Worm (Caenorhabditis elegans) whole organism, mixed stage, embryonic: ENCODE data around the gene K08B5.2.
A peak's percentile ranks its signal among the peaks of the same experiment; 100 is the strongest.

ENCODE experiments used
- M03D4.4 ChIP-seq: sonication (generic microtip); optimal IDR thresholded peaks from 2 replicates; lab custom pipeline; 2017; ENCODE audit warnings: mild to moderate bottlenecking, missing genetic modification characterization, missing compliant biosample characterization
- bed-3 ChIP-seq: fragments of 200-800 bp; sonication (Bioruptor generic); optimal IDR thresholded peaks from 3 replicates; lab custom pipeline; 2018; ENCODE audit warnings: mild to moderate bottlenecking, missing genetic modification characterization, moderate library complexity, missing compliant biosample characterization
- blmp-1 ChIP-seq: fragments of 150-350 bp; optimal IDR thresholded peaks from 2 replicates; lab custom pipeline; 2014; ENCODE audit warnings: missing biosample characterization, missing genetic modification characterization
- ceh-39 ChIP-seq: fragments of 150-350 bp; optimal IDR thresholded peaks from 2 replicates; lab custom pipeline; 2014; ENCODE audit warnings: missing biosample characterization, missing genetic modification characterization
- ceh-43 ChIP-seq: fragments of 200-800 bp; sonication (Bioruptor generic); optimal IDR thresholded peaks from 2 replicates; lab custom pipeline; 2018; ENCODE audit warnings: mild to moderate bottlenecking, missing genetic modification characterization, moderate library complexity, missing compliant biosample characterization
- ceh-83 ChIP-seq: fragments of 200-800 bp; sonication (Bioruptor generic); optimal IDR thresholded peaks from 2 replicates; lab custom pipeline; 2018; ENCODE audit warnings: mild to moderate bottlenecking, missing genetic modification characterization, missing compliant biosample characterization
- ces-1 ChIP-seq: fragments of 150-350 bp; optimal IDR thresholded peaks from 2 replicates; lab custom pipeline; 2014; ENCODE audit warnings: missing biosample characterization, missing genetic modification reagents, missing genetic modification characterization
- cnd-1 ChIP-seq: fragments of 200-800 bp; sonication (Bioruptor generic); optimal IDR thresholded peaks from 2 replicates; lab custom pipeline; 2018; ENCODE audit warnings: mild to moderate bottlenecking, missing genetic modification characterization, missing compliant biosample characterization
- drap-1 ChIP-seq: fragments of 200-800 bp; sonication (Bioruptor generic); optimal IDR thresholded peaks from 3 replicates; lab custom pipeline; 2018; ENCODE audit warnings: mild to moderate bottlenecking, missing genetic modification characterization, missing compliant biosample characterization
- elt-1 ChIP-seq: sonication (generic microtip); optimal IDR thresholded peaks from 2 replicates; lab custom pipeline; 2017; ENCODE audit warnings: missing genetic modification characterization, mild to moderate bottlenecking, missing compliant biosample characterization, antibody characterized with exemption, moderate library complexity, borderline replicate concordance; ENCODE audit not compliant: insufficient read depth
- elt-3 ChIP-seq: fragments of 150-350 bp; optimal IDR thresholded peaks from 2 replicates; lab custom pipeline; 2014; ENCODE audit warnings: missing biosample characterization, missing genetic modification characterization
- flh-1 ChIP-seq: fragments of 200-800 bp; sonication (Bioruptor generic); optimal IDR thresholded peaks from 2 replicates; lab custom pipeline; 2018; ENCODE audit warnings: mild to moderate bottlenecking, missing genetic modification characterization, moderate library complexity, missing compliant biosample characterization
- ham-2 ChIP-seq: fragments of 200-800 bp; sonication (Bioruptor generic); optimal IDR thresholded peaks from 2 replicates; lab custom pipeline; 2018; ENCODE audit warnings: mild to moderate bottlenecking, missing genetic modification characterization, missing compliant biosample characterization
- hlh-1 ChIP-seq: fragments of 150-350 bp; optimal IDR thresholded peaks from 2 replicates; lab custom pipeline; 2014; ENCODE audit warnings: missing biosample characterization, missing genetic modification reagents, missing genetic modification characterization
- lin-13 ChIP-seq: fragments of 150-350 bp; optimal IDR thresholded peaks from 2 replicates; lab custom pipeline; 2014; ENCODE audit warnings: missing biosample characterization, missing genetic modification characterization
- lin-32 ChIP-seq: fragments of 200-800 bp; sonication (Bioruptor generic); optimal IDR thresholded peaks from 2 replicates; lab custom pipeline; 2018; ENCODE audit warnings: mild to moderate bottlenecking, missing genetic modification characterization, missing compliant biosample characterization
- lsy-2 ChIP-seq: fragments of 150-350 bp; optimal IDR thresholded peaks from 2 replicates; lab custom pipeline; 2014; ENCODE audit warnings: missing biosample characterization, missing genetic modification characterization
- mab-5 ChIP-seq: fragments of 150-350 bp; optimal IDR thresholded peaks from 2 replicates; lab custom pipeline; 2014; ENCODE audit warnings: missing biosample characterization, missing genetic modification characterization
- mep-1 ChIP-seq: fragments of 150-350 bp; optimal IDR thresholded peaks from 2 replicates; lab custom pipeline; 2017; ENCODE audit warnings: missing biosample characterization, missing genetic modification reagents, missing genetic modification characterization, inconsistent platforms
- mls-2 ChIP-seq: sonication (generic microtip); optimal IDR thresholded peaks from 2 replicates; lab custom pipeline; 2016; ENCODE audit warnings: mild to moderate bottlenecking, missing genetic modification characterization, moderate library complexity, missing compliant biosample characterization
- nhr-12 ChIP-seq: fragments of 150-350 bp; optimal IDR thresholded peaks from 2 replicates; lab custom pipeline; 2014; ENCODE audit warnings: missing biosample characterization, missing genetic modification characterization
- nhr-2 ChIP-seq: fragments of 150-350 bp; optimal IDR thresholded peaks from 2 replicates; lab custom pipeline; 2014; ENCODE audit warnings: missing biosample characterization, missing genetic modification characterization
- nhr-237 ChIP-seq: fragments of 150-350 bp; optimal IDR thresholded peaks from 2 replicates; lab custom pipeline; 2014; ENCODE audit warnings: missing biosample characterization, missing genetic modification characterization
- nhr-28 ChIP-seq: fragments of 150-350 bp; optimal IDR thresholded peaks from 2 replicates; lab custom pipeline; 2014; ENCODE audit warnings: missing biosample characterization, missing genetic modification characterization
- nhr-76 ChIP-seq: sonication (generic microtip); optimal IDR thresholded peaks from 2 replicates; lab custom pipeline; 2017; ENCODE audit warnings: missing biosample characterization, missing genetic modification characterization
- pha-4 ChIP-seq: fragments of 150-350 bp; optimal IDR thresholded peaks from 2 replicates; lab custom pipeline; 2018; ENCODE audit warnings: missing biosample characterization, missing genetic modification reagents, missing genetic modification characterization
- sem-2 ChIP-seq: fragments of 200-800 bp; sonication (Bioruptor generic); optimal IDR thresholded peaks from 2 replicates; lab custom pipeline; 2018; ENCODE audit warnings: mild to moderate bottlenecking, missing genetic modification characterization, missing compliant biosample characterization
- snpc-4 ChIP-seq: fragments of 150-350 bp; optimal IDR thresholded peaks from 2 replicates; lab custom pipeline; 2014; ENCODE audit warnings: missing biosample characterization, missing genetic modification characterization
- sptf-1 ChIP-seq: sonication (generic microtip); optimal IDR thresholded peaks from 2 replicates; lab custom pipeline; 2017; ENCODE audit warnings: mild to moderate bottlenecking, missing genetic modification characterization, moderate library complexity, missing compliant biosample characterization
- tbx-8 ChIP-seq: fragments of 200-800 bp; sonication (Bioruptor generic); optimal IDR thresholded peaks from 2 replicates; lab custom pipeline; 2018; ENCODE audit warnings: mild to moderate bottlenecking, missing genetic modification characterization, moderate library complexity, missing compliant biosample characterization
- unc-120 ChIP-seq: sonication (generic microtip); optimal IDR thresholded peaks from 2 replicates; lab custom pipeline; 2017; ENCODE audit warnings: missing genetic modification characterization, missing compliant biosample characterization; ENCODE audit not compliant: poor library complexity, severe bottlenecking
- unc-39 ChIP-seq: fragments of 150-350 bp; optimal IDR thresholded peaks from 2 replicates; lab custom pipeline; 2014; ENCODE audit warnings: missing biosample characterization, missing genetic modification characterization
- unc-62 ChIP-seq: fragments of 150-350 bp; optimal IDR thresholded peaks from 2 replicates; lab custom pipeline; 2014; ENCODE audit warnings: missing biosample characterization, missing genetic modification reagents, missing genetic modification characterization
- zip-8 ChIP-seq: fragments of 150-350 bp; optimal IDR thresholded peaks from 2 replicates; lab custom pipeline; 2014; ENCODE audit warnings: missing biosample characterization, missing genetic modification characterization
- ztf-11 ChIP-seq: fragments of 150-350 bp; optimal IDR thresholded peaks from 2 replicates; lab custom pipeline; 2014; ENCODE audit warnings: missing biosample characterization, missing genetic modification characterization

Gene K08B5.2

ce11 chrX:16553845-16554426, at the start of gene K08B5.2:
TSS of gene K08B5.2 (minus strand) at chrX:16553887.
- TF ChIP-seq mls-2 (tag; lab: Kevin White, UChicago) (no peak), pha-4 (tag; lab: Kevin White, UChicago) (peak; percentile 2), unc-120 (tag; lab: Kevin White, UChicago) (peak; percentile 15), ceh-83 (GFP tag; lab: Kevin White, UChicago) (no peak), nhr-2 (tag; lab: Kevin White, UChicago) (no peak), nhr-76 (tag; lab: Kevin White, UChicago) (no peak), ces-1 (peak; percentile 90)

- TF ChIP-seq bed-3 (GFP tag; lab: Kevin White, UChicago): peak; percentile 45
- peak; percentile 3 for TF ChIP-seq flh-1
- TF ChIP-seq lsy-2 (tag; lab: Kevin White, UChicago): no peak
- peak; percentile 24 for TF ChIP-seq pha-4 (tag; lab: Kevin White, UChicago)
- no peak for TF ChIP-seq ceh-39 (tag; lab: Kevin White, UChicago)
- no peak for TF ChIP-seq zip-8 (tag; lab: Kevin White, UChicago)
- TF ChIP-seq ztf-11 (tag; lab: Kevin White, UChicago): no peak
- TF ChIP-seq ceh-43: peak; percentile 24
- peak; percentile 77 for TF ChIP-seq mls-2 (tag; lab: Kevin White, UChicago)
- peak; percentile 56 for TF ChIP-seq sem-2 (GFP tag; lab: Kevin White, UChicago)
- no peak for TF ChIP-seq mab-5 (tag; lab: Kevin White, UChicago)
- TF ChIP-seq cnd-1 (tag; lab: Kevin White, UChicago): peak; percentile 72
- TF ChIP-seq lin-32: peak; percentile 37
- no peak for TF ChIP-seq elt-1
- TF ChIP-seq ceh-83 (GFP tag; lab: Kevin White, UChicago): peak; percentile 49
- TF ChIP-seq nhr-28 (tag; lab: Kevin White, UChicago): no peak
- TF ChIP-seq nhr-12 (tag; lab: Kevin White, UChicago): no peak
- TF ChIP-seq nhr-237: no peak
- TF ChIP-seq snpc-4 (tag; lab: Kevin White, UChicago): no peak
- no peak for TF ChIP-seq blmp-1 (tag; lab: Kevin White, UChicago)
- peak; percentile 67 for TF ChIP-seq sptf-1 (tag; lab: Kevin White, UChicago)
- TF ChIP-seq drap-1 (GFP tag; lab: Kevin White, UChicago): peak; percentile 71
- TF ChIP-seq unc-120 (tag; lab: Kevin White, UChicago): peak; percentile 51
- TF ChIP-seq ces-1: no peak
- TF ChIP-seq mep-1: no peak
- peak; percentile 35 for TF ChIP-seq unc-62 (GFP tag; lab: Kevin White, UChicago)
- peak; percentile 58 for TF ChIP-seq M03D4.4
- TF ChIP-seq unc-39 (tag; lab: Kevin White, UChicago): no peak
- TF ChIP-seq nhr-76 (tag; lab: Kevin White, UChicago): no peak
- peak; percentile 6 for TF ChIP-seq lin-13 (tag; lab: Kevin White, UChicago)
- no peak for TF ChIP-seq hlh-1 (tag; lab: Kevin White, UChicago)
- peak; percentile 53 for TF ChIP-seq ham-2
- TF ChIP-seq nhr-2 (tag; lab: Kevin White, UChicago): peak; percentile 66
- TF ChIP-seq elt-3: no peak
- TF ChIP-seq tbx-8 (GFP tag; lab: Kevin White, UChicago): peak; percentile 38
These were observed 48.8 kb upstream of the K08B5.2 start, which contains the start of gene F59C12.4 for ce11 chrX:16602457-16602856. TSS of gene F59C12.4 (minus strand) at chrX:16602622.

DNA sequence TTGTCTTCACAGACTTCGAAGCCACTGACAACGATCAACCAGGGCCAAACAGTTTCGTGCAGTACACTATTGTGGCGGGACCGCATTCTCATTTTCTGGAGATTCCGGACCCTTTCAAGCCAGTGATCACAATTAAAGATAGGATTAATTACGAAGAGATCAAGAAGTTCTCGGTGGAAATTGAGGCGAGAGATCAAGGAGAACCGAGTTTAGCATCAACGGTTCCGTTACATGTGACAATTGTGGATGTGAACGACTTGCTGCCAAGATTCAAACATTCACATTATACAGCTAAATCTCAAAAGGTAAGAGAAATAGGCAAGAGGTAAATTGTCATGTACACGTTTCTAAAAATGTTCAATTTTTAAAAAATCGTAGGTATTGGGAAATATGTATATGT, 44.1 kb upstream of the K08B5.2 start:
- no peak for TF ChIP-seq M03D4.4
- no peak for TF ChIP-seq lin-13 (tag; lab: Kevin White, UChicago)
- TF ChIP-seq pha-4 (tag; lab: Kevin White, UChicago): no peak
- TF ChIP-seq lin-32: no peak
- TF ChIP-seq sptf-1 (tag; lab: Kevin White, UChicago): no peak
- no peak for TF ChIP-seq ceh-39 (tag; lab: Kevin White, UChicago)
- TF ChIP-seq ztf-11 (tag; lab: Kevin White, UChicago): no peak
- TF ChIP-seq lsy-2 (tag; lab: Kevin White, UChicago): no peak
- TF ChIP-seq mab-5 (tag; lab: Kevin White, UChicago): no peak
- TF ChIP-seq tbx-8 (GFP tag; lab: Kevin White, UChicago): no peak
- no peak for TF ChIP-seq unc-62 (GFP tag; lab: Kevin White, UChicago)
- TF ChIP-seq sem-2 (GFP tag; lab: Kevin White, UChicago): no peak
- no peak for TF ChIP-seq nhr-28 (tag; lab: Kevin White, UChicago)
- TF ChIP-seq ceh-43: no peak
- no peak for TF ChIP-seq mls-2 (tag; lab: Kevin White, UChicago)
- TF ChIP-seq ceh-83 (GFP tag; lab: Kevin White, UChicago): no peak
